Fruit fly (Drosophila melanogaster) whole organism, embryonic: ENCODE measurements around the gene CG11178.

ENCODE experiments used
- C15 ChIP-seq: fragments of 200-800 bp; sonication (Bioruptor generic); IDR thresholded peaks from 3 replicates; pipeline ENCODE4 v1.3.6; 2022; ENCODE audit warnings: missing biosample characterization, missing genetic modification characterization
- CG11723 ChIP-seq: fragments of 200-800 bp; sonication (Bioruptor generic); optimal IDR thresholded peaks from 2 replicates; lab custom pipeline; 2017; ENCODE audit warnings: missing biosample characterization, mild to moderate bottlenecking, missing genetic modification characterization
- CG12155 ChIP-seq: fragments of 200-800 bp; sonication (Bioruptor generic); optimal IDR thresholded peaks from 3 replicates; lab custom pipeline; 2016; ENCODE audit warnings: missing biosample characterization, missing genetic modification characterization
- CG12219 ChIP-seq: fragments of 200-800 bp; sonication (Bioruptor generic); optimal IDR thresholded peaks from 3 replicates; lab custom pipeline; 2018; ENCODE audit warnings: missing biosample characterization, mild to moderate bottlenecking, missing genetic modification characterization
- CG12744 ChIP-seq: fragments of 200-800 bp; sonication (Bioruptor generic); optimal IDR thresholded peaks from 2 replicates; lab custom pipeline; 2016; ENCODE audit warnings: missing biosample characterization, missing genetic modification characterization
- CG13296 ChIP-seq: fragments of 200-800 bp; sonication (Bioruptor generic); optimal IDR thresholded peaks from 3 replicates; lab custom pipeline; 2018; ENCODE audit warnings: missing biosample characterization, mild to moderate bottlenecking, missing genetic modification characterization
- CG14667 ChIP-seq: fragments of 200-800 bp; sonication (Bioruptor generic); IDR thresholded peaks from 2 replicates; pipeline ENCODE4 v1.3.6; 2022; ENCODE audit warnings: missing biosample characterization, missing genetic modification characterization
- CG17186 ChIP-seq: fragments of 200-800 bp; sonication (Bioruptor generic); optimal IDR thresholded peaks from 3 replicates; lab custom pipeline; 2017; ENCODE audit warnings: missing biosample characterization, missing genetic modification reagents, missing genetic modification characterization
- CG17361 ChIP-seq: fragments of 200-800 bp; sonication (Bioruptor generic); IDR thresholded peaks from 3 replicates; pipeline ENCODE4 v1.3.6; 2022; ENCODE audit warnings: missing biosample characterization, missing genetic modification characterization
- CG17568 ChIP-seq: fragments of 200-800 bp; sonication (Bioruptor generic); optimal IDR thresholded peaks from 2 replicates; lab custom pipeline; 2018; ENCODE audit warnings: missing biosample characterization, mild to moderate bottlenecking, missing genetic modification characterization, moderate library complexity
- CG18011 ChIP-seq: fragments of 200-800 bp; sonication (Bioruptor generic); optimal IDR thresholded peaks from 2 replicates; lab custom pipeline; 2017; ENCODE audit warnings: missing biosample characterization, missing genetic modification characterization, mild to moderate bottlenecking, moderate library complexity, missing genotype
- CG31365 ChIP-seq: fragments of 200-800 bp; sonication (Bioruptor generic); optimal IDR thresholded peaks from 2 replicates; lab custom pipeline; 2018; ENCODE audit warnings: missing biosample characterization, mild to moderate bottlenecking, missing genetic modification characterization
- CG34376 ChIP-seq: fragments of 200-800 bp; sonication (Bioruptor generic); optimal IDR thresholded peaks from 2 replicates; lab custom pipeline; 2018; ENCODE audit warnings: missing biosample characterization, mild to moderate bottlenecking, missing genetic modification characterization
- CG3847 ChIP-seq: fragments of 200-800 bp; sonication (Bioruptor generic); IDR thresholded peaks from 2 replicates; pipeline ENCODE4 v1.3.6; 2022; ENCODE audit warnings: missing biosample characterization, missing genetic modification characterization
- CG4707 ChIP-seq: fragments of 200-800 bp; sonication (Bioruptor generic); optimal IDR thresholded peaks from 2 replicates; lab custom pipeline; 2018; ENCODE audit warnings: missing biosample characterization, mild to moderate bottlenecking, missing genetic modification characterization, moderate library complexity
- CG4854 ChIP-seq: fragments of 200-800 bp; sonication (Bioruptor generic); optimal IDR thresholded peaks from 2 replicates; lab custom pipeline; 2016; ENCODE audit warnings: missing biosample characterization, missing genetic modification characterization, inconsistent platforms
- CG5953 ChIP-seq: fragments of 200-800 bp; sonication (Bioruptor generic); IDR thresholded peaks from 2 replicates; pipeline ENCODE4 v1.3.6; 2022; ENCODE audit warnings: missing biosample characterization, missing genetic modification characterization
- CG6654 ChIP-seq: fragments of 200-800 bp; sonication (Bioruptor generic); optimal IDR thresholded peaks from 2 replicates; lab custom pipeline; 2017; ENCODE audit warnings: missing biosample characterization, mild to moderate bottlenecking, missing genetic modification characterization
- CG7271 ChIP-seq: fragments of 200-800 bp; sonication (Bioruptor generic); optimal IDR thresholded peaks from 2 replicates; lab custom pipeline; 2018; ENCODE audit warnings: missing biosample characterization, mild to moderate bottlenecking, missing genetic modification characterization, moderate library complexity
- CG7987 ChIP-seq: fragments of 200-800 bp; sonication (Bioruptor generic); optimal IDR thresholded peaks from 2 replicates; lab custom pipeline; 2018; ENCODE audit warnings: missing biosample characterization, mild to moderate bottlenecking, missing genetic modification characterization, moderate library complexity
- CG8765 ChIP-seq: fragments of 200-800 bp; sonication (Bioruptor generic); IDR thresholded peaks from 2 replicates; pipeline ENCODE4 v1.3.6; 2022; ENCODE audit warnings: missing biosample characterization, missing genetic modification characterization
- CG9727 ChIP-seq: fragments of 200-800 bp; sonication (Bioruptor generic); optimal IDR thresholded peaks from 3 replicates; lab custom pipeline; 2017; ENCODE audit warnings: missing biosample characterization, mild to moderate bottlenecking, missing genetic modification characterization
- CoRest ChIP-seq: fragments of 200-800 bp; sonication (Bioruptor generic); optimal IDR thresholded peaks from 3 replicates; lab custom pipeline; 2018; ENCODE audit warnings: missing biosample characterization, mild to moderate bottlenecking, missing genetic modification characterization, moderate library complexity
- D19A ChIP-seq: fragments of 200-800 bp; optimal IDR thresholded peaks from 3 replicates; lab custom pipeline; 2019; ENCODE audit warnings: missing biosample characterization, mild to moderate bottlenecking, missing genetic modification characterization, moderate library complexity
- Ets65A ChIP-seq: fragments of 200-800 bp; sonication (Bioruptor generic); peaks from one replicate; lab custom pipeline; 2016; ENCODE audit warnings: missing biosample characterization, missing genetic modification characterization
- Myb ChIP-seq: fragments of 200-800 bp; sonication (Bioruptor generic); optimal IDR thresholded peaks from 2 replicates; lab custom pipeline; 2016; ENCODE audit warnings: missing biosample characterization, missing genetic modification characterization
- Neu2 ChIP-seq: fragments of 200-800 bp; sonication (Bioruptor generic); optimal IDR thresholded peaks from 3 replicates; lab custom pipeline; 2016; ENCODE audit warnings: missing biosample characterization, missing genetic modification characterization, borderline replicate concordance
- NfI ChIP-seq: fragments of 200-800 bp; sonication (Bioruptor generic); optimal IDR thresholded peaks from 3 replicates; lab custom pipeline; 2018; ENCODE audit warnings: missing biosample characterization, mild to moderate bottlenecking, missing genetic modification characterization, moderate library complexity
- PHDP ChIP-seq: fragments of 200-800 bp; sonication (Bioruptor generic); optimal IDR thresholded peaks from 3 replicates; lab custom pipeline; 2018; ENCODE audit warnings: missing biosample characterization, mild to moderate bottlenecking, missing genetic modification characterization, moderate library complexity
- Side ChIP-seq: fragments of 200-800 bp; sonication (Bioruptor generic); optimal IDR thresholded peaks from 2 replicates; lab custom pipeline; 2016; ENCODE audit warnings: missing biosample characterization, missing genetic modification characterization
- Six4 ChIP-seq: fragments of 200-800 bp; sonication (Bioruptor generic); optimal IDR thresholded peaks from 2 replicates; lab custom pipeline; 2016; ENCODE audit warnings: missing biosample characterization, missing genetic modification characterization
- Sry-β ChIP-seq: fragments of 200-800 bp; sonication (Bioruptor generic); optimal IDR thresholded peaks from 2 replicates; lab custom pipeline; 2018; ENCODE audit warnings: missing biosample characterization, mild to moderate bottlenecking, missing genetic modification characterization, moderate library complexity
- Stat92E ChIP-seq, 3 experiments: fragments of >200 bp in 2 of 3; fragments of 200-800 bp in 1 of 3; sonication (Bioruptor generic) in 1 of 3; optimal IDR thresholded peaks; 2 replicates each; lab custom pipeline; 2017 to 2019; ENCODE audit warnings: missing biosample characterization in 3 of 3, missing genetic modification characterization in 3 of 3, mild to moderate bottlenecking in 1 of 3, moderate library complexity in 1 of 3
- Taf1 ChIP-seq: fragments of 200-800 bp; sonication (Bioruptor generic); IDR thresholded peaks from 2 replicates; pipeline ENCODE4 v1.3.6; 2022; ENCODE audit warnings: missing biosample characterization, missing genetic modification characterization
- YL-1 ChIP-seq: fragments of 200-800 bp; sonication (Bioruptor generic); optimal IDR thresholded peaks from 3 replicates; lab custom pipeline; 2017; ENCODE audit warnings: missing biosample characterization, mild to moderate bottlenecking, missing genetic modification characterization
- ase ChIP-seq: fragments of 200-800 bp; sonication (Bioruptor generic); IDR thresholded peaks from 3 replicates; pipeline ENCODE4 v1.3.6; 2022; ENCODE audit warnings: missing biosample characterization, missing genetic modification characterization
- ash1 ChIP-seq: fragments of 200-800 bp; sonication (Bioruptor generic); optimal IDR thresholded peaks from 2 replicates; lab custom pipeline; 2018; ENCODE audit warnings: missing biosample characterization, mild to moderate bottlenecking, missing genetic modification characterization
- bab2 ChIP-seq: fragments of 200-800 bp; sonication (Bioruptor generic); optimal IDR thresholded peaks from 2 replicates; lab custom pipeline; 2016; ENCODE audit warnings: missing biosample characterization, missing genetic modification characterization
- bowl ChIP-seq: fragments of 200-800 bp; sonication (Bioruptor generic); IDR thresholded peaks from 2 replicates; pipeline ENCODE4 v1.3.6; 2022; ENCODE audit warnings: missing biosample characterization, missing genetic modification characterization
- btn ChIP-seq: fragments of 200-800 bp; sonication (Bioruptor generic); optimal IDR thresholded peaks from 2 replicates; lab custom pipeline; 2016; ENCODE audit warnings: missing biosample characterization, missing genetic modification characterization
- cg ChIP-seq: fragments of 200-800 bp; sonication (Bioruptor generic); optimal IDR thresholded peaks from 3 replicates; lab custom pipeline; 2019; ENCODE audit warnings: missing biosample characterization, mild to moderate bottlenecking, missing genetic modification characterization, moderate library complexity
- dmrt11E ChIP-seq: fragments of 200-800 bp; sonication (Bioruptor generic); optimal IDR thresholded peaks from 3 replicates; lab custom pipeline; 2018; ENCODE audit warnings: missing biosample characterization, mild to moderate bottlenecking, missing genetic modification characterization, moderate library complexity
- kah ChIP-seq: fragments of 200-800 bp; sonication (Bioruptor generic); optimal IDR thresholded peaks from 2 replicates; lab custom pipeline; 2018; ENCODE audit warnings: missing biosample characterization, mild to moderate bottlenecking, missing genetic modification characterization
- peb ChIP-seq: fragments of 200-800 bp; sonication (Bioruptor generic); IDR thresholded peaks from 2 replicates; pipeline ENCODE4 v1.3.6; 2022; ENCODE audit warnings: missing biosample characterization, missing genetic modification characterization
- pita ChIP-seq: fragments of 200-800 bp; sonication (Bioruptor generic); optimal IDR thresholded peaks from 2 replicates; lab custom pipeline; 2017; ENCODE audit warnings: missing biosample characterization, mild to moderate bottlenecking, missing genetic modification characterization
- salm ChIP-seq: fragments of 200-800 bp; sonication (Bioruptor generic); optimal IDR thresholded peaks from 2 replicates; lab custom pipeline; 2018; ENCODE audit warnings: missing biosample characterization, mild to moderate bottlenecking, missing genetic modification characterization
- shn ChIP-seq: fragments of 200-800 bp; sonication (Bioruptor generic); optimal IDR thresholded peaks from 3 replicates; lab custom pipeline; 2016; ENCODE audit warnings: missing biosample characterization, missing genetic modification characterization
- slp2 ChIP-seq: fragments of 200-800 bp; sonication (Bioruptor generic); optimal IDR thresholded peaks from 2 replicates; lab custom pipeline; 2016; ENCODE audit warnings: missing biosample characterization, missing genetic modification characterization
- stc ChIP-seq: fragments of 200-800 bp; sonication (Bioruptor generic); IDR thresholded peaks from 2 replicates; pipeline ENCODE4 v1.3.6; 2022; ENCODE audit warnings: missing biosample characterization, missing genetic modification characterization
- vfl ChIP-seq: fragments of 200-800 bp; sonication (Bioruptor generic); optimal IDR thresholded peaks from 2 replicates; lab custom pipeline; 2016; ENCODE audit warnings: missing biosample characterization, missing genetic modification characterization

Gene CG11178

DNA sequence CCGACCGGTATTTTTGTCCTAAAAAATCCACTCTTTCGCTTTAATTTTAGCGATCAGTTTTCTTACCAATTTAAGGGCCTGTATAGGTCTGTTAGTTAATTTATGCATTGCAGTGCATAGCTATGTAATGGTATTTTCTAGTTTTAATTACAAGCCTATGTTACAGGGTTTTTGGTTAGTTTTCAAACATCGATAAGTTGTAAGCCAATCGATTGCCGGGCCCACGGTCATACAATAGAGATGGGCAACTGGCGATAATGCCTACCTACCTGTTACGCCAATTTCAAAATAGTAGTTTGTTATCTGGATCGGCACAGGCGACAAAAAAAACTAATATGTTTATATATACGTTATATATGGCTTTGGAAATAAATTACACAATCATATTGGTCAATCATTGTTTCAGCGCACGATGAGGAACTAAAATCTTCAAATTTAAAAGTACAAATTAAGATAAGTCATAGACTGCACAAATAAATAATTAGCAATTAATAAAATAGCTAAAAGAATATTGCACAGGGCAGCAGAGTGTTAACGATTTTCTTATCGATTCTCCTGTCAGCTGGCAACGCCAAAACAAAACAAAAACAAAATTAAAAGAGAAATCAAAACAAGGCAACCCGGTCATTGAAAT lies 11.1 kb downstream of the CG11178 start, which contains the start of the genes tth and Tango2 (continued):
- TF ChIP-seq CG31365 (tag; lab: Kevin White, UChicago) (no peak), CG13296 (GFP tag; lab: Kevin White, UChicago) (peak; percentile 69), YL-1 (GFP tag; lab: Kevin White, UChicago) (no peak), CG12155 (peak; percentile 74), CG7271 (tag; lab: Kevin White, UChicago) (no peak), CoRest (tag; lab: Kevin White, UChicago) (peak; percentile 86), Neu2 (no peak), CG5953 (GFP tag; lab: Robert Waterston, UW) (no peak), CG17361 (GFP tag; lab: Robert Waterston, UW) (peak; percentile 75), btn (GFP tag; lab: Kevin White, UChicago) (no peak), CG18011 (GFP tag; lab: Kevin White, UChicago) (peak; percentile 28), Ets65A (GFP tag; lab: Kevin White, UChicago) (peak; percentile 94), Six4 (peak; percentile 29), CG3847 (GFP tag; lab: Robert Waterston, UW) (peak; percentile 75), CG6654 (no peak), CG34376 (GFP tag; lab: Kevin White, UChicago) (peak; percentile 73), ase (GFP tag; lab: Robert Waterston, UW) (peak; percentile 4; the same call in 1 of the 3 replicates), CG7987 (peak; percentile 37), peb (no peak), dmrt11E (tag; lab: Kevin White, UChicago) (peak; percentile 57), salm (tag; lab: Kevin White, UChicago) (peak; percentile 51), D19A (tag; lab: Kevin White, UChicago) (peak; percentile 51), pita (GFP tag; lab: Kevin White, UChicago) (no peak), slp2 (GFP tag; lab: Kevin White, UChicago) (peak; percentile 27), bab2 (GFP tag; lab: Kevin White, UChicago) (peak; percentile 69), cg (GFP tag; lab: Kevin White, UChicago) (peak; percentile 20), CG4707 (no peak), PHDP (tag; lab: Kevin White, UChicago) (peak; percentile 76), vfl (peak; percentile 70), CG17186 (GFP tag; lab: Kevin White, UChicago) (no peak), C15 (0 out of 3 replicates have a peak, but pooled peaks have one; percentile 49), CG17568 (GFP tag; lab: Kevin White, UChicago) (no peak), CG14667 (GFP tag; lab: Robert Waterston, UW) (peak; percentile 31; the same call in 1 of the 2 replicates), CG8765 (GFP tag; lab: Robert Waterston, UW) (peak; percentile 59), stc (GFP tag; lab: Robert Waterston, UW) (peak; percentile 72), bowl (GFP tag; lab: Robert Waterston, UW) (no peak), Taf1 (no peak), Stat92E (GFP tag; optimal IDR thresholded peaks at IDR 0.05; lab: Kevin White, UChicago) (no peak), shn (peak; percentile 57), NfI (GFP tag; lab: Kevin White, UChicago) (peak; percentile 80), kah (GFP tag; lab: Kevin White, UChicago) (peak; percentile 18), CG12744 (GFP tag; lab: Kevin White, UChicago) (peak; percentile 45), Side (peak; percentile 54), Myb (GFP tag; lab: Kevin White, UChicago) (peak; percentile 69), CG9727 (peak; percentile 63), ash1 (no peak), CG11723 (GFP tag; lab: Kevin White, UChicago) (no peak), CG12219 (GFP tag; lab: Kevin White, UChicago) (peak; percentile 25), CG4854 (GFP tag; lab: Kevin White, UChicago) (peak; percentile 3), Sry-β (peak; percentile 33)
